Fruit fly (Drosophila melanogaster) whole organism, embryonic: ENCODE results near the gene RluA-1.

Source experiments
- Abd-B ChIP-seq: fragments of 200-800 bp; sonication (Bioruptor generic); optimal IDR thresholded peaks from 2 replicates; lab custom pipeline; 2018; ENCODE audit warnings: missing biosample characterization, mild to moderate bottlenecking, missing genetic modification characterization, moderate library complexity
- Ada2b ChIP-seq: fragments of 200-800 bp; sonication (Bioruptor generic); IDR thresholded peaks from 2 replicates; pipeline ENCODE4 v1.3.6; 2022; ENCODE audit warnings: missing biosample characterization, missing genetic modification characterization
- CG10321 ChIP-seq: fragments of 200-800 bp; sonication (Bioruptor generic); IDR thresholded peaks from 2 replicates; pipeline ENCODE4 v1.3.6; 2022; ENCODE audit warnings: missing biosample characterization, missing genetic modification characterization
- CG10543 ChIP-seq: fragments of 200-800 bp; sonication (Bioruptor generic); optimal IDR thresholded peaks from 3 replicates; lab custom pipeline; 2017; ENCODE audit warnings: missing biosample characterization, mild to moderate bottlenecking, missing genetic modification characterization, moderate library complexity
- CG11398 ChIP-seq: fragments of 200-800 bp; sonication (Bioruptor generic); optimal IDR thresholded peaks from 2 replicates; lab custom pipeline; 2016; ENCODE audit warnings: missing biosample characterization, missing genetic modification characterization
- CG12299 ChIP-seq: fragments of 200-800 bp; sonication (Bioruptor generic); optimal IDR thresholded peaks from 2 replicates; lab custom pipeline; 2018; ENCODE audit warnings: missing biosample characterization, mild to moderate bottlenecking, missing genetic modification characterization
- CG14014 ChIP-seq: fragments of 200-800 bp; sonication (Bioruptor generic); IDR thresholded peaks from 2 replicates; pipeline ENCODE4 v1.3.6; 2022; ENCODE audit warnings: missing biosample characterization, missing genetic modification characterization
- CG1529 ChIP-seq: fragments of 200-800 bp; sonication (Bioruptor generic); optimal IDR thresholded peaks from 3 replicates; lab custom pipeline; 2018; ENCODE audit warnings: missing biosample characterization, missing genetic modification characterization
- CG1603 ChIP-seq: fragments of 200-800 bp; sonication (Bioruptor generic); optimal IDR thresholded peaks from 2 replicates; lab custom pipeline; 2019; ENCODE audit warnings: missing biosample characterization, mild to moderate bottlenecking, missing genetic modification characterization, moderate library complexity
- CG17186 ChIP-seq: fragments of 200-800 bp; sonication (Bioruptor generic); optimal IDR thresholded peaks from 3 replicates; lab custom pipeline; 2017; ENCODE audit warnings: missing biosample characterization, missing genetic modification reagents, missing genetic modification characterization
- CG17359 ChIP-seq: fragments of 200-800 bp; sonication (Bioruptor generic); optimal IDR thresholded peaks from 3 replicates; lab custom pipeline; 2018; ENCODE audit warnings: missing biosample characterization, mild to moderate bottlenecking, missing genetic modification characterization, moderate library complexity
- CG2120 ChIP-seq: fragments of 200-800 bp; sonication (Bioruptor generic); optimal IDR thresholded peaks from 3 replicates; lab custom pipeline; 2016; ENCODE audit warnings: missing biosample characterization, missing genetic modification characterization
- CG2889 ChIP-seq: fragments of 200-800 bp; sonication (Bioruptor generic); IDR thresholded peaks from 3 replicates; pipeline ENCODE4 v1.3.6; 2022; ENCODE audit warnings: missing biosample characterization, missing genetic modification characterization
- CG30403 ChIP-seq: fragments of 200-800 bp; sonication (Bioruptor generic); optimal IDR thresholded peaks from 3 replicates; lab custom pipeline; 2016; ENCODE audit warnings: missing biosample characterization, missing genetic modification characterization
- CG31388 ChIP-seq: fragments of 200-800 bp; sonication (Bioruptor generic); optimal IDR thresholded peaks from 2 replicates; lab custom pipeline; 2016; ENCODE audit warnings: missing biosample characterization, missing genetic modification characterization
- CG3407 ChIP-seq: fragments of 200-800 bp; sonication (Bioruptor generic); optimal IDR thresholded peaks from 2 replicates; lab custom pipeline; 2018; ENCODE audit warnings: missing biosample characterization, mild to moderate bottlenecking, missing genetic modification characterization
- CG4328 ChIP-seq: fragments of 200-800 bp; sonication (Bioruptor generic); optimal IDR thresholded peaks from 3 replicates; lab custom pipeline; 2017; ENCODE audit warnings: missing biosample characterization, missing genetic modification reagents, missing genetic modification characterization
- CG4404 ChIP-seq: fragments of 200-800 bp; sonication (Bioruptor generic); IDR thresholded peaks from 2 replicates; pipeline ENCODE4 v1.3.6; 2022; ENCODE audit warnings: missing biosample characterization, missing genetic modification characterization
- CG6175 ChIP-seq: fragments of 200-800 bp; sonication (Bioruptor generic); IDR thresholded peaks from 3 replicates; pipeline ENCODE4 v1.3.6; 2022; ENCODE audit warnings: missing biosample characterization, missing genetic modification characterization
- CG6254 ChIP-seq: fragments of 200-800 bp; sonication (Bioruptor generic); optimal IDR thresholded peaks from 3 replicates; lab custom pipeline; 2017; ENCODE audit warnings: mild to moderate bottlenecking, missing biosample characterization, missing genetic modification reagents, missing genetic modification characterization
- CG6654 ChIP-seq: fragments of 200-800 bp; sonication (Bioruptor generic); optimal IDR thresholded peaks from 2 replicates; lab custom pipeline; 2017; ENCODE audit warnings: missing biosample characterization, mild to moderate bottlenecking, missing genetic modification characterization
- CG7556 ChIP-seq: fragments of 200-800 bp; sonication (Bioruptor generic); optimal IDR thresholded peaks from 2 replicates; lab custom pipeline; 2017; ENCODE audit warnings: missing biosample characterization, mild to moderate bottlenecking, missing genetic modification characterization
- CG9932 ChIP-seq: fragments of 200-800 bp; sonication (Bioruptor generic); IDR thresholded peaks from 2 replicates; pipeline ENCODE4 v1.3.6; 2022; ENCODE audit warnings: missing biosample characterization, missing genetic modification characterization
- Camta ChIP-seq: fragments of 200-800 bp; sonication (Bioruptor generic); optimal IDR thresholded peaks from 2 replicates; lab custom pipeline; 2016; ENCODE audit warnings: missing biosample characterization, missing genetic modification characterization
- Deaf1 ChIP-seq: fragments of 200-800 bp; optimal IDR thresholded peaks from 3 replicates; lab custom pipeline; 2019; ENCODE audit warnings: missing biosample characterization, mild to moderate bottlenecking, missing genetic modification characterization, moderate library complexity
- Doc3 ChIP-seq: fragments of 200-800 bp; sonication (Bioruptor generic); IDR thresholded peaks from 3 replicates; pipeline ENCODE4 v1.3.6; 2022; ENCODE audit warnings: missing biosample characterization, missing genetic modification characterization; ENCODE audit not compliant: partially characterized antibody
- HLH3B ChIP-seq: fragments of 200-800 bp; sonication (Bioruptor generic); IDR thresholded peaks from 2 replicates; pipeline ENCODE4 v1.3.6; 2022; ENCODE audit warnings: missing biosample characterization, missing genetic modification characterization
- HLH4C ChIP-seq: fragments of 200-800 bp; sonication (Bioruptor generic); IDR thresholded peaks from 3 replicates; pipeline ENCODE4 v1.3.6; 2022; ENCODE audit warnings: missing biosample characterization, missing genetic modification characterization; ENCODE audit not compliant: partially characterized antibody
- MBD-R2 ChIP-seq: fragments of 200-800 bp; sonication (Bioruptor generic); IDR thresholded peaks from 2 replicates; pipeline ENCODE4 v1.3.6; 2022; ENCODE audit warnings: missing biosample characterization, missing genetic modification characterization
- Mrtf ChIP-seq: fragments of 200-800 bp; sonication (Bioruptor generic); IDR thresholded peaks from 3 replicates; pipeline ENCODE4 v1.3.6; 2022; ENCODE audit warnings: missing biosample characterization, missing genetic modification characterization
- NC2β ChIP-seq: fragments of 200-800 bp; sonication (Bioruptor generic); optimal IDR thresholded peaks from 2 replicates; lab custom pipeline; 2016; ENCODE audit warnings: missing biosample characterization, missing genetic modification characterization
- Stat92E ChIP-seq, 3 experiments: fragments of >200 bp in 2 of 3; fragments of 200-800 bp in 1 of 3; sonication (Bioruptor generic) in 1 of 3; optimal IDR thresholded peaks; 2 replicates each; lab custom pipeline; 2017 to 2019; ENCODE audit warnings: missing biosample characterization in 3 of 3, missing genetic modification characterization in 3 of 3, mild to moderate bottlenecking in 1 of 3, moderate library complexity in 1 of 3
- YL-1 ChIP-seq: fragments of 200-800 bp; sonication (Bioruptor generic); optimal IDR thresholded peaks from 3 replicates; lab custom pipeline; 2017; ENCODE audit warnings: missing biosample characterization, mild to moderate bottlenecking, missing genetic modification characterization
- aop ChIP-seq: fragments of 200-800 bp; sonication (Bioruptor generic); IDR thresholded peaks from 2 replicates; pipeline ENCODE4 v1.3.6; 2022; ENCODE audit warnings: missing biosample characterization, missing genetic modification characterization
- chif ChIP-seq, 2 experiments: fragments of 200-800 bp; sonication (Bioruptor generic); optimal IDR thresholded peaks; 3 replicates each; lab custom pipeline; 2016; ENCODE audit warnings: missing biosample characterization in 2 of 2, missing genetic modification characterization in 2 of 2
- croc ChIP-seq: fragments of 200-800 bp; sonication (Bioruptor generic); conservative IDR thresholded peaks from 3 replicates; pipeline ENCODE4 v1.3.6; 2022; ENCODE audit warnings: missing biosample characterization, missing genetic modification characterization
- dmrt99B ChIP-seq: fragments of 200-800 bp; sonication (Bioruptor generic); optimal IDR thresholded peaks from 2 replicates; lab custom pipeline; 2018; ENCODE audit warnings: missing biosample characterization, mild to moderate bottlenecking, missing genetic modification characterization, moderate library complexity
- dysf ChIP-seq: fragments of 200-800 bp; sonication (Bioruptor generic); IDR thresholded peaks from 3 replicates; pipeline ENCODE4 v1.3.6; 2022; ENCODE audit warnings: missing biosample characterization, missing genetic modification characterization
- ftz-f1 ChIP-seq: fragments of 200-800 bp; sonication (Bioruptor generic); optimal IDR thresholded peaks from 2 replicates; lab custom pipeline; 2016; ENCODE audit warnings: missing biosample characterization, missing genetic modification characterization
- jing ChIP-seq: fragments of 200-800 bp; sonication (Bioruptor generic); optimal IDR thresholded peaks from 2 replicates; lab custom pipeline; 2018; ENCODE audit warnings: missing biosample characterization, mild to moderate bottlenecking, missing genetic modification characterization
- lola ChIP-seq, 3 experiments: fragments of >200 bp in 2 of 3; fragments of 200-800 bp in 1 of 3; sonication (Bioruptor generic) in 1 of 3; optimal IDR thresholded peaks; 2 replicates each; lab custom pipeline; 2017 to 2019; ENCODE audit warnings: missing biosample characterization in 3 of 3, missing genetic modification characterization in 3 of 3, mild to moderate bottlenecking in 1 of 3, moderate library complexity in 1 of 3
- mld ChIP-seq: fragments of 200-800 bp; sonication (Bioruptor generic); IDR thresholded peaks from 3 replicates; pipeline ENCODE4 v1.3.6; 2022; ENCODE audit warnings: missing biosample characterization, missing genetic modification characterization; ENCODE audit not compliant: partially characterized antibody
- pros ChIP-seq: fragments of 200-800 bp; sonication (Bioruptor generic); optimal IDR thresholded peaks from 3 replicates; lab custom pipeline; 2019; ENCODE audit warnings: missing biosample characterization, mild to moderate bottlenecking, missing genetic modification characterization, moderate library complexity
- psq ChIP-seq: fragments of 200-800 bp; sonication (Bioruptor generic); optimal IDR thresholded peaks from 2 replicates; lab custom pipeline; 2017; ENCODE audit warnings: missing biosample characterization, missing genetic modification characterization
- sc ChIP-seq, 3 experiments: fragments of >200 bp in 2 of 3; fragments of 200-800 bp in 1 of 3; sonication (Bioruptor generic) in 1 of 3; optimal IDR thresholded peaks; 2 replicates in 2 of 3; 3 replicates in 1 of 3; lab custom pipeline; 2017; ENCODE audit warnings: mild to moderate bottlenecking in 1 of 3, missing biosample characterization in 1 of 3, missing genetic modification characterization in 1 of 3, missing genetic modification reagents in 1 of 3
- sens ChIP-seq: fragments of 200-800 bp; sonication (Bioruptor generic); peaks from one replicate; lab custom pipeline; 2016; ENCODE audit warnings: missing biosample characterization, missing genetic modification characterization
- seq ChIP-seq: fragments of 200-800 bp; sonication (Bioruptor generic); IDR thresholded peaks from 2 replicates; pipeline ENCODE4 v1.3.6; 2022; ENCODE audit warnings: missing biosample characterization, missing genetic modification characterization
- tio ChIP-seq: fragments of 200-800 bp; sonication (Bioruptor generic); optimal IDR thresholded peaks from 2 replicates; lab custom pipeline; 2017; ENCODE audit warnings: missing biosample characterization, missing genetic modification characterization, inconsistent platforms
- tll ChIP-seq, 2 experiments: fragments of 200-800 bp in 1 of 2; fragments of >200 bp in 1 of 2; sonication (Bioruptor generic) in 1 of 2; optimal IDR thresholded peaks; 2 replicates each; lab custom pipeline; 2017 to 2019; ENCODE audit warnings: missing biosample characterization in 2 of 2, missing genetic modification characterization in 2 of 2, mild to moderate bottlenecking in 1 of 2, moderate library complexity in 1 of 2
- tna ChIP-seq: fragments of 200-800 bp; sonication (Bioruptor generic); IDR thresholded peaks from 2 replicates; pipeline ENCODE4 v1.3.6; 2022; ENCODE audit warnings: missing biosample characterization, missing genetic modification characterization; ENCODE audit not compliant: partially characterized antibody

The RluA-1 gene

DNA sequence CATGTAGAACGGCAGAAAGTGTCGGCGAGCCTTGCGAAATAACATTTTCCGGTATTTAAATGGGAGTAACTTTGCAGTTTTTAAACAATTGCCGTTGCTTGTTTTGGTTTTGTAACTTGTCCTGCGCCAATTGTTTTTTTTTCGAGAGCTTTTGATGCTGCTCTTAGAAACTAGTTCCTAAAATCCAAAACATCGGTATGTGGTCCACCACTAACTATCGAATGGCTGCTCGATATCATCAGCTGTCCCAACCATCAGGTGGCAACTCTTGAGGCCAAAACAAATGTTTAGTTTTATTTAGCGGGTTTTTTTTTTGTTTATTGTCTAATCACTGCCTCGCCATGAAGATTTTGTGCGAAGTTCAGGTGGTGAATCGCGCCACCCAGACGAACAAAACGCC lies 42.9 kb upstream of the RluA-1 start, which contains the start of the genes Fatp1 and Lrr47 (continued):
- TF ChIP-seq ftz-f1 (GFP tag; lab: Kevin White, UChicago) = no peak
- peak; percentile 89 for TF ChIP-seq MBD-R2 (GFP tag; lab: Robert Waterston, UW)
- TF ChIP-seq lola (GFP tag; optimal IDR thresholded peaks at IDR 0.05; lab: Kevin White, UChicago) = no peak
- no peak for TF ChIP-seq CG3407 (GFP tag; lab: Kevin White, UChicago)
- TF ChIP-seq CG7556 (GFP tag; lab: Kevin White, UChicago) = no peak
- peak; percentile 4 for TF ChIP-seq CG1603
- no peak for TF ChIP-seq CG1529 (GFP tag; lab: Kevin White, UChicago)
- no peak for TF ChIP-seq tio (GFP tag; lab: Kevin White, UChicago)
- TF ChIP-seq jing = no peak
- no peak for TF ChIP-seq HLH3B (GFP tag; lab: Robert Waterston, UW)
- peak; percentile 21 for TF ChIP-seq NC2β (GFP tag; lab: Kevin White, UChicago)
- TF ChIP-seq seq (GFP tag; lab: Robert Waterston, UW) = no peak
- TF ChIP-seq CG6175 (GFP tag; lab: Robert Waterston, UW) = no peak
- no peak for TF ChIP-seq CG31388
- no peak for TF ChIP-seq CG10321 (GFP tag; lab: Robert Waterston, UW)
- no peak for TF ChIP-seq CG10543 (GFP tag; lab: Kevin White, UChicago)
- no peak for TF ChIP-seq aop (GFP tag; lab: Robert Waterston, UW)
- TF ChIP-seq dmrt99B (tag; lab: Kevin White, UChicago) = no peak
- no peak for TF ChIP-seq CG4404
- no peak for TF ChIP-seq CG6254 (GFP tag; lab: Kevin White, UChicago)
- TF ChIP-seq Deaf1 (tag; lab: Kevin White, UChicago) = no peak
- TF ChIP-seq croc (GFP tag; lab: Robert Waterston, UW) = no peak
- TF ChIP-seq CG2889 (GFP tag; lab: Robert Waterston, UW) = no peak
- no peak for TF ChIP-seq sc (optimal IDR thresholded peaks at IDR 0.05; lab: Kevin White, UChicago)
- no peak for TF ChIP-seq sc (GFP tag; optimal IDR thresholded peaks at IDR 0.05; lab: Kevin White, UChicago)
- peak; percentile 79 for TF ChIP-seq HLH4C (GFP tag; lab: Robert Waterston, UW)
- TF ChIP-seq Abd-B (GFP tag; lab: Kevin White, UChicago) = no peak
- no peak for TF ChIP-seq CG14014 (GFP tag; lab: Robert Waterston, UW)
- TF ChIP-seq Ada2b (GFP tag; lab: Robert Waterston, UW) = no peak
- TF ChIP-seq CG11398 (GFP tag; lab: Kevin White, UChicago) = peak; percentile 23
- no peak for TF ChIP-seq Camta (GFP tag; lab: Kevin White, UChicago)
- no peak for TF ChIP-seq chif (GFP tag; optimal IDR thresholded peaks at IDR 0.05; lab: Kevin White, UChicago)
- TF ChIP-seq CG6654 (GFP tag; lab: Kevin White, UChicago) = no peak
- TF ChIP-seq pros (GFP tag; lab: Kevin White, UChicago) = no peak
- no peak for TF ChIP-seq Stat92E (GFP tag; optimal IDR thresholded peaks at IDR 0.05; lab: Kevin White, UChicago)
- TF ChIP-seq dysf (GFP tag; lab: Robert Waterston, UW) = no peak
- TF ChIP-seq sens (GFP tag; lab: Kevin White, UChicago) = peak; percentile 39
- peak; percentile 76 for TF ChIP-seq Doc3 (GFP tag; lab: Robert Waterston, UW)
- TF ChIP-seq CG17359 (tag; lab: Kevin White, UChicago) = no peak
- peak; percentile 79 for TF ChIP-seq tna (GFP tag; lab: Robert Waterston, UW)
- TF ChIP-seq CG2120 (GFP tag; lab: Kevin White, UChicago) = no peak
- TF ChIP-seq CG4328 = no peak
- TF ChIP-seq tll (GFP tag; optimal IDR thresholded peaks at IDR 0.05; lab: Kevin White, UChicago) = no peak
- TF ChIP-seq CG12299 (tag; lab: Kevin White, UChicago) = no peak
- TF ChIP-seq YL-1 (GFP tag; lab: Kevin White, UChicago) = peak; percentile 32
- peak; percentile 79; the same call in 1 of the 3 replicates for TF ChIP-seq mld (GFP tag; lab: Robert Waterston, UW)
- TF ChIP-seq Mrtf (GFP tag; lab: Robert Waterston, UW) = no peak
- TF ChIP-seq CG9932 (GFP tag; lab: Robert Waterston, UW) = peak; percentile 58; the same call in 1 of the 2 replicates
- TF ChIP-seq CG17186 (GFP tag; lab: Kevin White, UChicago) = no peak
- TF ChIP-seq CG30403 = peak; percentile 7
- TF ChIP-seq psq (GFP tag; lab: Kevin White, UChicago) = no peak
